Worm (Caenorhabditis elegans) whole organism, L3 larva: ENCODE data around the gene gst-6.
"Not testable (repeated sequence)": the region's sequence is repeated elsewhere in the genome, so short reads cannot be mapped to it uniquely, and the experiment has no call there.

Source experiments
- egl-27 ChIP-seq: sonication (generic microtip); optimal IDR thresholded peaks from 4 replicates; lab custom pipeline; 2017; ENCODE audit warnings: missing biosample characterization, missing genetic modification reagents, missing genetic modification characterization
- elt-3 ChIP-seq, 3 experiments: fragments of 150-350 bp in 1 of 3; sonication (generic microtip) in 2 of 3; optimal IDR thresholded peaks; 2 replicates in 2 of 3; 4 replicates in 1 of 3; lab custom pipeline; 2014 to 2017; ENCODE audit warnings: missing biosample characterization in 3 of 3, missing genetic modification characterization in 3 of 3
- nhr-76 ChIP-seq: fragments of 150-350 bp; sonication (generic microtip); optimal IDR thresholded peaks from 5 replicates; lab custom pipeline; 2014; ENCODE audit warnings: missing biosample characterization, missing genetic modification characterization
- snpc-4 ChIP-seq: fragments of 150-350 bp; optimal IDR thresholded peaks from 2 replicates; lab custom pipeline; 2014; ENCODE audit warnings: missing biosample characterization, missing genetic modification characterization
- zag-1 ChIP-seq: fragments of 150-350 bp; optimal IDR thresholded peaks from 2 replicates; lab custom pipeline; 2014; ENCODE audit warnings: missing biosample characterization, missing genetic modification characterization

DNA sequence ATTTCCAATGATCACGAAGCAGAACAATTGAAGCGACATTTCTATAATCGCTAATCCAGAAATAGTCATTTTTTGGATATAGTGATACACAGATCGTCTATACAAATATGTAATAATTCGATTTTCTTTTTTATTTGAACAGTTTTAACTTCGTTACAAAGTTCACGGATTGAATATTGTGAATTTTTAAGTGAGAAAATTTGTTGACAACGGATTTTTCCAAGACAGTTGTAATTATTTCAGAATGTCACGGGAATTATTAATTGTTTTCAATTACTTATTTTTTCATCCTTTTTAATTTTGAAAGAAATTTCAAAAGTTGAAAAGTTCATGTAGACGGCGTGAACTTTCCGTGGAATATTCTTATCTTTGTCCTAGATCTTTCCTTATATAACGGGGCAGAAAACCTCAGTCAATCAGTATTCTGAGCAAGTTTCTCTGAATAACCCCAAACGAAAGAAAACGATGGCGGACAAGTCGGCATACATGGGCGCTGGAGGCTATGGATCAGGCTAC is 37.5 kb upstream of the gst-6 start, which contains the start of the genes T23B7.2 and nspd-4:
- TF ChIP-seq elt-3 (tag; optimal IDR thresholded peaks at IDR 0.05; lab: Kevin White, UChicago); nhr-76 (tag; lab: Kevin White, UChicago); egl-27 (tag; lab: Kevin White, UChicago); zag-1; snpc-4 (tag; lab: Kevin White, UChicago): not testable (repeated sequence)
